Worm (Caenorhabditis elegans): ENCODE results near the gene C30G7.5.

Gene C30G7.5

ce11 chrV:14949477-14949876 is 5.1 kb downstream of the C30G7.5 start, which contains the start of gene hil-1:
Gene hil-1, plus strand, starts transcription at chrV:14949777.
- no peak for TF ChIP-seq mls-2 (tag; optimal IDR thresholded peaks at IDR 0.05)
- no peak for TF ChIP-seq lin-32 (GFP tag; optimal IDR thresholded peaks at IDR 0.05)
- TF ChIP-seq ceh-83 (GFP tag; optimal IDR thresholded peaks at IDR 0.05): no peak
- TF ChIP-seq ham-2 (GFP tag; optimal IDR thresholded peaks at IDR 0.05): no peak
- no peak for TF ChIP-seq sptf-1 (tag; optimal IDR thresholded peaks at IDR 0.05)
- TF ChIP-seq pha-4 (tag; optimal IDR thresholded peaks at IDR 0.05): no peak
- TF ChIP-seq flh-1 (GFP tag; optimal IDR thresholded peaks at IDR 0.05): no peak
- TF ChIP-seq elt-1 (tag; optimal IDR thresholded peaks at IDR 0.05; ENCODE audit: borderline replicate concordance, insufficient read depth): no peak
- no peak for TF ChIP-seq cnd-1 (tag; optimal IDR thresholded peaks at IDR 0.05)
- TF ChIP-seq nhr-76 (tag; optimal IDR thresholded peaks at IDR 0.05): no peak
- TF ChIP-seq drap-1 (GFP tag; optimal IDR thresholded peaks at IDR 0.05): no peak
- TF ChIP-seq mep-1 (tag; optimal IDR thresholded peaks at IDR 0.05): no peak
- TF ChIP-seq M03D4.4 (tag; optimal IDR thresholded peaks at IDR 0.05): no peak
- TF ChIP-seq ceh-39 (tag; optimal IDR thresholded peaks at IDR 0.05): no peak
- no peak for TF ChIP-seq nhr-2 (tag; optimal IDR thresholded peaks at IDR 0.05)
- no peak for TF ChIP-seq sem-2 (GFP tag; optimal IDR thresholded peaks at IDR 0.05)
- TF ChIP-seq elt-3 (tag; optimal IDR thresholded peaks at IDR 0.05): no peak

ce11 chrV:14948566-14948965 is 6.0 kb downstream of the C30G7.5 start:
- TF ChIP-seq hlh-1 (tag; optimal IDR thresholded peaks at IDR 0.05) (no peak), pha-4 (tag; optimal IDR thresholded peaks at IDR 0.05) (no peak), elt-1 (tag; optimal IDR thresholded peaks at IDR 0.05; ENCODE audit: borderline replicate concordance, insufficient read depth) (no peak), sptf-1 (tag; optimal IDR thresholded peaks at IDR 0.05) (no peak), flh-1 (GFP tag; optimal IDR thresholded peaks at IDR 0.05) (no peak), unc-120 (tag; optimal IDR thresholded peaks at IDR 0.05; ENCODE audit: poor library complexity, severe bottlenecking) (no peak), ham-2 (GFP tag; optimal IDR thresholded peaks at IDR 0.05) (no peak), lin-32 (GFP tag; optimal IDR thresholded peaks at IDR 0.05) (no peak), drap-1 (GFP tag; optimal IDR thresholded peaks at IDR 0.05) (no peak), sem-2 (GFP tag; optimal IDR thresholded peaks at IDR 0.05) (no peak), lsy-2 (tag; optimal IDR thresholded peaks at IDR 0.05) (no peak), ceh-39 (tag; optimal IDR thresholded peaks at IDR 0.05) (no peak), unc-39 (tag; optimal IDR thresholded peaks at IDR 0.05) (no peak), nhr-76 (tag; optimal IDR thresholded peaks at IDR 0.05) (no peak), mab-5 (tag; optimal IDR thresholded peaks at IDR 0.05) (no peak), nhr-237 (tag; optimal IDR thresholded peaks at IDR 0.05) (no peak), nhr-2 (tag; optimal IDR thresholded peaks at IDR 0.05) (no peak), ceh-83 (GFP tag; optimal IDR thresholded peaks at IDR 0.05) (no peak)

ce11 chrV:14947022-14947421 is 7.5 kb downstream of the C30G7.5 start, which contains the start of gene C30G7.4:
Gene C30G7.4, minus strand, starts transcription at chrV:14947122.
- TF ChIP-seq M03D4.4 (tag; optimal IDR thresholded peaks at IDR 0.05) (no peak), nhr-28 (tag; optimal IDR thresholded peaks at IDR 0.05) (no peak), nhr-76 (tag; optimal IDR thresholded peaks at IDR 0.05) (no peak), nhr-237 (tag; optimal IDR thresholded peaks at IDR 0.05) (no peak), mab-5 (tag; optimal IDR thresholded peaks at IDR 0.05) (no peak)

ce11 chrV:14945697-14946096 is 8.8 kb downstream of the C30G7.5 start, which contains the start of gene C30G7.3:
Gene C30G7.3, minus strand, starts transcription at chrV:14945704.
- TF ChIP-seq nhr-237 (tag; optimal IDR thresholded peaks at IDR 0.05) (no peak), unc-120 (tag; optimal IDR thresholded peaks at IDR 0.05; ENCODE audit: poor library complexity, severe bottlenecking) (no peak), nhr-28 (tag; optimal IDR thresholded peaks at IDR 0.05) (no peak), bed-3 (GFP tag; optimal IDR thresholded peaks at IDR 0.05) (no peak)

ce11 chrV:14945124-14945523 is 9.4 kb downstream of the C30G7.5 start:
- no peak for TF ChIP-seq sptf-1 (tag; optimal IDR thresholded peaks at IDR 0.05)
- TF ChIP-seq flh-1 (GFP tag; optimal IDR thresholded peaks at IDR 0.05): no peak
- TF ChIP-seq lin-32 (GFP tag; optimal IDR thresholded peaks at IDR 0.05): no peak
- TF ChIP-seq elt-3 (tag; optimal IDR thresholded peaks at IDR 0.05): no peak
- TF ChIP-seq lsy-2 (tag; optimal IDR thresholded peaks at IDR 0.05): no peak
- no peak for TF ChIP-seq hlh-1 (tag; optimal IDR thresholded peaks at IDR 0.05)
- TF ChIP-seq drap-1 (GFP tag; optimal IDR thresholded peaks at IDR 0.05): no peak
- TF ChIP-seq M03D4.4 (tag; optimal IDR thresholded peaks at IDR 0.05): no peak
- TF ChIP-seq nhr-12 (tag; optimal IDR thresholded peaks at IDR 0.05): no peak
- no peak for TF ChIP-seq tbx-8 (GFP tag; optimal IDR thresholded peaks at IDR 0.05)
- TF ChIP-seq blmp-1 (tag; optimal IDR thresholded peaks at IDR 0.05): no peak

- TF ChIP-seq nhr-28 (tag; optimal IDR thresholded peaks at IDR 0.05) (no peak), nhr-237 (tag; optimal IDR thresholded peaks at IDR 0.05) (no peak), mls-2 (tag; optimal IDR thresholded peaks at IDR 0.05) (no peak)
Observed at ce11 chrV:14943774-14944173, 10.8 kb downstream of the C30G7.5 start.

Data from whole organism, mixed stage, embryonic.